Fruit fly (Drosophila melanogaster) whole organism: ENCODE results near the gene Spt7.

Source experiments
- Dll ChIP-seq: fragments of >200 bp; optimal IDR thresholded peaks from 2 replicates; lab custom pipeline; 2017
- pan ChIP-seq: fragments of >200 bp; optimal IDR thresholded peaks from 2 replicates; lab custom pipeline; 2017
- usp ChIP-seq: fragments of >200 bp; optimal IDR thresholded peaks from 2 replicates; lab custom pipeline; 2017; ENCODE audit warnings: missing biosample characterization, missing genetic modification characterization, mixed read lengths

DNA sequence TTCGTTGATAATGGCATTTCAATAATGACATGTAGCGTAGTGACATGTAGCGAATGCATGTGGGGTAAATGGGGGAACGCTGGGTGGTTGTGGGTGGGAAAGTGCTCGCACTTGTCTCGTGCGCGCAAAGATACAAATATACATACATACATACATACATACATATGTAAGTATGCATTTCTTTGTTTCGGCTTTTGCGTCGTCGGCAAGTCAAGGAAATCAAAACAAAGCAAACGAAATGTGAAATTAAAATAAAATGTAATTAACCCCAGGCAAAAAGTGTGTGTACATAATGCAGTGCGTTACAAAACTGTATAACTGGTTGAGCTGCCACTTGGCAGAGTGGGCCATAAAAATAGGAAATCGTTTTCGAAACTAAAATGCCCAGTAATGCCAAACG, 25.4 kb downstream of the Spt7 start:
- TF ChIP-seq Dll (lab: Kevin White, UChicago) (no peak), pan (lab: Kevin White, UChicago) (no peak), usp (GFP tag; lab: Kevin White, UChicago) (no peak)
